Fruit fly (Drosophila melanogaster): ENCODE results near the gene dac.

Gene dac

DNA sequence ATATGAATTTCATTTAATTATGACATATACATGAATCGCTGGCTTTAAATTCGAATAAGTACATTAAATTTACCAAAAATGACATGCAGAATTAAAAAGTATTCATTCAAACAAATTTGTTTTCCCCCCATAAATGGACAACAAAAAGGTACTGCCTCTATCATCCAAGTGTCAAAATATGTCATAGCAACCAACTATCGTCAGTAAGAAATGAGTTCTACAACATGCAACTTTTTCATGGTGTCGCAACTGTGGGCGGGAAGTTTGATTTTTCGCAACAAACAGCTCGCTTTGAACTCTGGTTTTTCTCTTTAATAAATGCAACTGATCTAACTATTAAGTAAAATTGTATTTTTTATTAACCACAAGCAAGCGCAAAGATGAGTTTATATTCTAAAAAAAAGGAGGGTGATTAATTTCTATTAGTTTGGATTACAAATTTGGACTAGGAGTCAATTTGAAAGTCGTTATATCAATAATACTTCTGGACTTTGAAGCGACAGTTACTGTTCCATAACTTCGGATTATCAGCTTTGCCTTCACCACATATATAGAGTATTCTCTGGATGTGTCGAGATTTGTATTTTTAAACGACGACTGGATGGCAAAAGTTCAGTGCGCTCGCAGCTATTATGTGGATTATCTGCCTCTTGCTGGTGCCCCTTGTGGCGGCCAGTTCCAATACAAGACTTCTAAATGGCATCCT lies 1.9 kb upstream of the dac start, which contains the start of gene Nepl8 (continued):
- peak; percentile 40 for TF ChIP-seq CG8290 (GFP tag; optimal IDR thresholded peaks at IDR 0.05)
- TF ChIP-seq CG8290 (tag; optimal IDR thresholded peaks at IDR 0.05): peak in 1 of 2 experiments; percentile 86
- TF ChIP-seq CG18619 (GFP tag; optimal IDR thresholded peaks at IDR 0.05): no peak
- TF ChIP-seq stc (GFP tag; IDR thresholded peaks at IDR 0.05): no peak
- TF ChIP-seq Atf3 (GFP tag; optimal IDR thresholded peaks at IDR 0.05): peak; percentile 16
- peak; percentile 47 for TF ChIP-seq Antp (GFP tag; optimal IDR thresholded peaks at IDR 0.05)
- TF ChIP-seq maf-S (GFP tag; optimal IDR thresholded peaks at IDR 0.05): peak; percentile 32
- no peak for TF ChIP-seq ato (GFP tag; IDR thresholded peaks at IDR 0.05; ENCODE audit: partially characterized antibody)
- TF ChIP-seq YL-1 (GFP tag; optimal IDR thresholded peaks at IDR 0.05): no peak
- peak; percentile 0 for TF ChIP-seq repo (GFP tag; optimal IDR thresholded peaks at IDR 0.05)
- peak; percentile 44 to 52 for TF ChIP-seq dpn (GFP tag; optimal IDR thresholded peaks at IDR 0.05)
- TF ChIP-seq CG16779 (GFP tag; IDR thresholded peaks at IDR 0.05): no peak
- peak in 1 of 2 experiments; percentile 12 for TF ChIP-seq bsh (GFP tag; optimal IDR thresholded peaks at IDR 0.05)
- TF ChIP-seq kay (GFP tag; optimal IDR thresholded peaks at IDR 0.05): no peak
- no peak for TF ChIP-seq CG5180 (GFP tag; optimal IDR thresholded peaks at IDR 0.05)
- TF ChIP-seq Opbp (GFP tag; IDR thresholded peaks at IDR 0.05; ENCODE audit: partially characterized antibody): peak; percentile 58; the same call in 1 of the 3 replicates
- TF ChIP-seq sima (GFP tag; optimal IDR thresholded peaks at IDR 0.05): no peak
- no peak for TF ChIP-seq CG16863 (GFP tag; optimal IDR thresholded peaks at IDR 0.05)
- TF ChIP-seq jing (GFP tag; optimal IDR thresholded peaks at IDR 0.05): peak; percentile 67
- TF ChIP-seq Dad (GFP tag; optimal IDR thresholded peaks at IDR 0.05): no peak
- TF ChIP-seq CG2120 (GFP tag; optimal IDR thresholded peaks at IDR 0.05): peak; percentile 50
- peak; percentile 55 for TF ChIP-seq Hmr (GFP tag; optimal IDR thresholded peaks at IDR 0.05)
- TF ChIP-seq CG9817 (tag; optimal IDR thresholded peaks at IDR 0.05): peak; percentile 56
- peak; percentile 89 for TF ChIP-seq CG1603 (tag; optimal IDR thresholded peaks at IDR 0.05)
- TF ChIP-seq CG8281 (tag; optimal IDR thresholded peaks at IDR 0.05): no peak
- peak; percentile 17 for TF ChIP-seq pb (GFP tag; optimal IDR thresholded peaks at IDR 0.05)
- no peak for TF ChIP-seq CG16815 (GFP tag; optimal IDR thresholded peaks at IDR 0.05)
- TF ChIP-seq en (GFP tag; optimal IDR thresholded peaks at IDR 0.05): no peak
- no peak for TF ChIP-seq CG10959 (GFP tag; IDR thresholded peaks at IDR 0.05)
- TF ChIP-seq CG10979 (tag; optimal IDR thresholded peaks at IDR 0.05): peak; percentile 9
- TF ChIP-seq CG12744 (GFP tag; optimal IDR thresholded peaks at IDR 0.05): no peak
- no peak for TF ChIP-seq MTF-1 (GFP tag; optimal IDR thresholded peaks at IDR 0.05; ENCODE audit: borderline replicate concordance)
- no peak for TF ChIP-seq mld (GFP tag; IDR thresholded peaks at IDR 0.05; ENCODE audit: partially characterized antibody)
- TF ChIP-seq CHES-1-like (GFP tag; optimal IDR thresholded peaks at IDR 0.05): peak; percentile 33
- no peak for TF ChIP-seq HLHmδ (GFP tag; optimal IDR thresholded peaks at IDR 0.05)
- 0 out of 2 replicates have a peak, but pooled peaks have one; percentile 5 for TF ChIP-seq Ptx1 (GFP tag; IDR thresholded peaks at IDR 0.05)
- no peak for TF ChIP-seq Hr78 (GFP tag; optimal IDR thresholded peaks at IDR 0.05)
- no peak for TF ChIP-seq fu2 (GFP tag; optimal IDR thresholded peaks at IDR 0.05)
- TF ChIP-seq CG33213 (GFP tag; optimal IDR thresholded peaks at IDR 0.05): peak; percentile 63
- no peak for TF ChIP-seq dan (GFP tag; IDR thresholded peaks at IDR 0.05)
- no peak for TF ChIP-seq CG11560 (tag; IDR thresholded peaks at IDR 0.05)
- no peak for TF ChIP-seq CG11093 (GFP tag; IDR thresholded peaks at IDR 0.05)
- no peak for TF ChIP-seq tap (tag; optimal IDR thresholded peaks at IDR 0.05)
- no peak for TF ChIP-seq CG15011 (GFP tag; optimal IDR thresholded peaks at IDR 0.05)
- TF ChIP-seq CG12659 (GFP tag; optimal IDR thresholded peaks at IDR 0.05): peak; percentile 49
- no peak for TF ChIP-seq CG6683 (GFP tag; optimal IDR thresholded peaks at IDR 0.05)
- TF ChIP-seq pfk (GFP tag; optimal IDR thresholded peaks at IDR 0.05): peak; percentile 54
- TF ChIP-seq Nf-YA (GFP tag; IDR thresholded peaks at IDR 0.05): peak; percentile 60
- peak; percentile 31 for TF ChIP-seq Side (GFP tag; optimal IDR thresholded peaks at IDR 0.05)

Measured in whole organism, embryonic.